Worm (Caenorhabditis elegans) whole organism, L3 larva: ENCODE results near the gene cpz-2.

ENCODE experiments used
- egl-27 ChIP-seq: sonication (generic microtip); optimal IDR thresholded peaks from 4 replicates; lab custom pipeline; 2017; ENCODE audit warnings: missing biosample characterization, missing genetic modification reagents, missing genetic modification characterization
- elt-1 ChIP-seq: fragments of 150-350 bp; optimal IDR thresholded peaks from 2 replicates; lab custom pipeline; 2014; ENCODE audit warnings: missing biosample characterization, missing genetic modification characterization
- lin-15B ChIP-seq: fragments of 150-350 bp; optimal IDR thresholded peaks from 2 replicates; lab custom pipeline; 2014; ENCODE audit warnings: missing biosample characterization, missing genetic modification characterization
- mdl-1 ChIP-seq: fragments of 150-350 bp; optimal IDR thresholded peaks from 2 replicates; lab custom pipeline; 2014; ENCODE audit warnings: missing biosample characterization, missing genetic modification characterization
- nhr-77 ChIP-seq: fragments of 150-350 bp; optimal IDR thresholded peaks from 2 replicates; lab custom pipeline; 2014; ENCODE audit warnings: missing biosample characterization, missing genetic modification characterization
- skn-1 ChIP-seq: fragments of 150-350 bp; optimal IDR thresholded peaks from 2 replicates; lab custom pipeline; 2014; ENCODE audit warnings: missing biosample characterization, missing genetic modification characterization
- tbx-2 ChIP-seq: sonication (generic microtip); optimal IDR thresholded peaks from 2 replicates; lab custom pipeline; 2016; ENCODE audit warnings: mild to moderate bottlenecking, missing genetic modification characterization, missing compliant biosample characterization
- unc-39 ChIP-seq: sonication (generic microtip); optimal IDR thresholded peaks from 4 replicates; lab custom pipeline; 2017; ENCODE audit warnings: missing biosample characterization, missing genetic modification characterization
- unc-62 ChIP-seq: fragments of 150-350 bp; sonication (generic microtip); optimal IDR thresholded peaks from 4 replicates; lab custom pipeline; 2014; ENCODE audit warnings: missing biosample characterization, missing genetic modification reagents, missing genetic modification characterization
- zag-1 ChIP-seq: fragments of 150-350 bp; optimal IDR thresholded peaks from 2 replicates; lab custom pipeline; 2014; ENCODE audit warnings: missing biosample characterization, missing genetic modification characterization

DNA sequence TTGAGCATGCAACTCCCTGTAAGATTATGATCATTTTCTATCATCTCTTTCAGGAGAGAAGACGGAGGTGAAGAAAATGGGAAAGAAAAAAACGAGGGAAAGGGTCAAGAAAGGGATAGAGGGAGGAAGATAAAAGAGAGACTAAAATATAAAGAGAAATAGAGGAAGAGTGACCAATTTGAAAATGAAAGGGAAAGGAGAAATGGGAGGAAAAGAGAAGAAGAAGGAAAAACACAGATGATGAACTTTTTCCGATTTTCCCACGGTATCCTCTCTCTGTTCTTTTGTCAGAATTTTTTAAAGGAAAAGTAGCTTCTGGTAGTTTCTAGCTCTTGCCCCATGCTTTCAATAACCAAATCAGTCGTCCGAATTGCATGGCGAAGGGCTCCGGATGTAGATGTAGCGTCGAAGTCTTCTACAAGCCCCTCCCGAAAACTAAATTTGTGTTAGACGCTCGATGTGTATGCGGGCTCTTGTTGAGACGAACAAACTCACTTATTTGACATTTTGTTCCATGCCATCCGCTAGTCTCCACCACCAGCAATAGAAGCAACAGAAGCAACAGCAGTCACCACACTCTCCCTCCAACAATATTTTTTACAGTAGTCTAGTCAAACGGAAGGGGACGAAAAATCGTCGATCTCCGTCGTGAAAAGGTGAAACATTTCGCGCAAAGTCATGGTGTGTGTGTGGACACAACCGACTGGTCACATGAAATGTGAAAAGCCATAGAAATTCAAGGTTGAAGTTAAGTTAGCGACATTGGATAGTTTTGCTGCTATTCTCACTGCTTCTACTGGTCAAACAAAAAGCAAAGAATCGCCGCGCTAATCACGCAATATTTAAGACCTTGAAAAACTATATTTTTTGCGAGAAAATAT is 10.6 kb downstream of the cpz-2 start, which contains the start of gene somi-1:
- TF ChIP-seq tbx-2 (tag; lab: Kevin White, UChicago) (no peak), unc-62 (GFP tag; lab: Kevin White, UChicago) (no peak), egl-27 (no peak), lin-15B (tag; lab: Kevin White, UChicago) (no peak), mdl-1 (tag; lab: Kevin White, UChicago) (no peak), skn-1 (tag; lab: Kevin White, UChicago) (no peak), elt-1 (tag; lab: Kevin White, UChicago) (no peak), nhr-77 (tag; lab: Kevin White, UChicago) (no peak), zag-1 (no peak), unc-39 (tag; lab: Kevin White, UChicago) (no peak)
